Fruit fly (Drosophila melanogaster): ENCODE measurements around the gene Ntf-2.

DNA sequence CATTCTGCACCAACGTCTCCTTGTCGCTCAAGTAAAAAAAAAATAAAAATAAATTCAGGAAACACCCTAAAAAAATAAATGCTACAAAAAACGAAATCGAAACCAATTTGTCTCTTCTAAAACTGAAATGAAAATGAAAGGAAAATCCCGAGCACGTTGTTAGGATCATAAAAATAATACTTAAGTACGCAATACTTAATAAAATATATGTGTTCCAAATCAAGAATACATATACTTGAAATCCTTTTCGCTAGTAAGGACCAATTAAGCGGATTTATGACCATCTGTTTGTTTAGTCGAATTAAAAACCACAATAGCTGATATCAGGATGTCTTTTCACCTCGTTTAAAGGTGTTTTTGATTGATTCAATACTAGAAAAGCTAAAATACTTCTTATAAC, 9.5 kb upstream of the Ntf-2 start, which contains the start of gene r-cup:
- TF ChIP-seq woc (GFP tag; optimal IDR thresholded peaks at IDR 0.05) (no peak), Jra (GFP tag; optimal IDR thresholded peaks at IDR 0.05) (no peak), Abd-B (GFP tag; optimal IDR thresholded peaks at IDR 0.05) (no peak), sv (GFP tag; optimal IDR thresholded peaks at IDR 0.05) (no peak), N (GFP tag; optimal IDR thresholded peaks at IDR 0.05) (no peak), CG9705 (GFP tag; optimal IDR thresholded peaks at IDR 0.05) (no peak)

Data from whole organism, wandering third instar larva.